Fruit fly (Drosophila melanogaster): ENCODE data around the gene Caf1-180.

Caf1-180 gene

DNA sequence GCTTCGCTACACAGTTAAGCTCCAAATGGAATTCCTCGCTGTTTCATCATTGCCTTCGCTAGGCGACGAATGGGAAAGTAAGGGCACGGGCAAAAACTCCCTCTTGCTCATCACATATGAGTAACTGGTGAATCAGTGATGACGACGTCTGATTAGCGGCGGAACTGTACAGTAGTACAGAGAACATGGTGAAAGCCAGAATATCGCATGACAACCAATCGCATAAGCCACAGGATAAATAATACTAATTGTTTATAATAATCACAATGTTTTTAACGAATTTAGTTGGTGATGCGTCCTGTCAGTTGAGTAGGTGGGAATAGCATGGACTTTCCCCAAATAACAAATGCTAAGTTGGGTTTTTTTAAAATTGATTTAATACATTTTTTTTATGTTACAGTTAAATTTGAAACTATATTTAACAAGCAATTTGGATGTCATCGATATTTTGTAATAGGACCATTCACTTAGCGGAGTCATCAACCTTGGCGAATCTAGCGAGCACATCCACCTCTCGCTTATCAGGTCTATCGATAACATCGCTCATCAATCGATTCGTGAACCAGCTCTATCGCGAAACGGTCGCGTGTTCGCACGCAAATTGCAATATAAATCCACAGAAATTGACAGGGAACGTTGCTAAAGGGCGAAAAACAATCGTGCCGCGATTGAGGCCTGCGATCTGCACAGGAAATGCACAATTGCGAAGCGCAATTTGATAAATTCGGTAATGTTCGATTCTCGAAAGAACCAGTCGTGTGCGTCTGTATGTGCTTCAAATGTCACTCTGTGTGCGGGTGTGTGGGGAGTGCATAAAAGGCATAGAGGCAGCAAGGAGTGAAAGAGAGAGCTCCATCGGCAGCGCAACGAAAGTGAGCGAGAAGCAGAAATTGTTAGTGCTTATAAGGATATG is 45.8 kb downstream of the Caf1-180 start, which contains the start of the genes CG12112 and Trf4-1 (continued):
- TF ChIP-seq CG1529 (GFP tag; optimal IDR thresholded peaks at IDR 0.05) (no peak), CG7786 (GFP tag; optimal IDR thresholded peaks at IDR 0.05) (no peak), CG3838 (GFP tag; optimal IDR thresholded peaks at IDR 0.05) (no peak), CG34376 (GFP tag; optimal IDR thresholded peaks at IDR 0.05) (no peak), Asciz (GFP tag; optimal IDR thresholded peaks at IDR 0.05) (no peak), gcm2 (GFP tag; optimal IDR thresholded peaks at IDR 0.05) (no peak), CG18476 (GFP tag; optimal IDR thresholded peaks at IDR 0.05) (no peak), CG2889 (GFP tag; IDR thresholded peaks at IDR 0.05) (no peak), hth (optimal IDR thresholded peaks at IDR 0.05) (no peak), CG17361 (GFP tag; IDR thresholded peaks at IDR 0.05) (peak; percentile 51; the same call in 1 of the 3 replicates), Side (GFP tag; optimal IDR thresholded peaks at IDR 0.05) (no peak), sens (GFP tag) (peak; percentile 79), CG4707 (GFP tag; optimal IDR thresholded peaks at IDR 0.05) (no peak), crc (GFP tag; optimal IDR thresholded peaks at IDR 0.05) (no peak), CG18599 (GFP tag; optimal IDR thresholded peaks at IDR 0.05) (no peak), CG12942 (GFP tag; optimal IDR thresholded peaks at IDR 0.05) (no peak), Scr (GFP tag; IDR thresholded peaks at IDR 0.05; ENCODE audit: partially characterized antibody) (peak; percentile 78), fd64A (GFP tag; optimal IDR thresholded peaks at IDR 0.05) (no peak), dimm (GFP tag; IDR thresholded peaks at IDR 0.05) (no peak), Nf-YC (tag; optimal IDR thresholded peaks at IDR 0.05) (peak; percentile 31), zf30C (GFP tag; optimal IDR thresholded peaks at IDR 0.05) (no peak), Bgb (GFP tag; IDR thresholded peaks at IDR 0.05; ENCODE audit: partially characterized antibody) (peak; percentile 83), CG7745 (tag; optimal IDR thresholded peaks at IDR 0.05) (no peak), CG33557 (GFP tag; optimal IDR thresholded peaks at IDR 0.05) (no peak), CG15011 (GFP tag; optimal IDR thresholded peaks at IDR 0.05) (no peak), Doc2 (GFP tag; IDR thresholded peaks at IDR 0.05) (no peak), CG10979 (tag; optimal IDR thresholded peaks at IDR 0.05) (no peak), E2f1 (GFP tag; IDR thresholded peaks at IDR 0.05) (no peak), tx (GFP tag; optimal IDR thresholded peaks at IDR 0.05) (no peak), CG6683 (GFP tag; optimal IDR thresholded peaks at IDR 0.05) (no peak), CG17186 (GFP tag; optimal IDR thresholded peaks at IDR 0.05) (peak; percentile 20), YL-1 (GFP tag; optimal IDR thresholded peaks at IDR 0.05) (peak; percentile 56), chm (GFP tag; IDR thresholded peaks at IDR 0.05) (no peak), CG10321 (GFP tag; IDR thresholded peaks at IDR 0.05) (no peak), CG16813 (GFP tag; IDR thresholded peaks at IDR 0.05; ENCODE audit: partially characterized antibody) (peak; percentile 79), psq (GFP tag; optimal IDR thresholded peaks at IDR 0.05) (peak; percentile 31), CG3163 (GFP tag; optimal IDR thresholded peaks at IDR 0.05) (no peak), ap (GFP tag; IDR thresholded peaks at IDR 0.05) (no peak), danr (GFP tag; IDR thresholded peaks at IDR 0.05) (no peak), Lpt (GFP tag; optimal IDR thresholded peaks at IDR 0.05) (no peak), CHES-1-like (GFP tag; optimal IDR thresholded peaks at IDR 0.05) (no peak), CG9727 (GFP tag; optimal IDR thresholded peaks at IDR 0.05) (no peak), CG10462 (GFP tag; optimal IDR thresholded peaks at IDR 0.05) (no peak), Spps (tag; optimal IDR thresholded peaks at IDR 0.05) (no peak), CG17829 (tag; optimal IDR thresholded peaks at IDR 0.05) (no peak), phol (tag; optimal IDR thresholded peaks at IDR 0.05) (peak; percentile 48), gsb (GFP tag; IDR thresholded peaks at IDR 0.05) (no peak), CG5245 (GFP tag; optimal IDR thresholded peaks at IDR 0.05) (no peak), gro (GFP tag; optimal IDR thresholded peaks at IDR 0.05) (no peak), oc (tag; optimal IDR thresholded peaks at IDR 0.05) (no peak)
